Worm (Caenorhabditis elegans) whole organism, midembryonic: ENCODE data around the gene sri-7.

Source experiments
- klf-2 ChIP-seq: fragments of 200-800 bp; sonication (Bioruptor generic); conservative IDR thresholded peaks from 2 replicates; pipeline ENCODE4 v1.3.6; 2022; ENCODE audit warnings: missing genetic modification reagents, missing genetic modification characterization, missing compliant biosample characterization
- ref-1 ChIP-seq: fragments of 200-800 bp; sonication (Bioruptor generic); conservative IDR thresholded peaks from 2 replicates; pipeline ENCODE4 v1.3.6; 2022; ENCODE audit warnings: missing genetic modification reagents, missing genetic modification characterization, missing compliant biosample characterization

- no peak for TF ChIP-seq klf-2
- no peak for TF ChIP-seq ref-1 (GFP tag; lab: Robert Waterston, UW)
Measured at ce11 chrV:15404859-15405258, 4.7 kb downstream of the sri-7 start, which contains the start of gene srh-258.
